Fruit fly (Drosophila melanogaster) whole organism, embryonic: ENCODE results near the gene Trmt6.

Experiments
- Abd-B ChIP-seq: fragments of 200-800 bp; sonication (Bioruptor generic); optimal IDR thresholded peaks from 2 replicates; lab custom pipeline; 2018; ENCODE audit warnings: missing biosample characterization, mild to moderate bottlenecking, missing genetic modification characterization, moderate library complexity
- Aef1 ChIP-seq: fragments of 200-800 bp; sonication (Bioruptor generic); IDR thresholded peaks from 3 replicates; pipeline ENCODE4 v1.3.6; 2022; ENCODE audit warnings: missing biosample characterization, missing genetic modification characterization
- Antp ChIP-seq: fragments of 200-800 bp; sonication (Bioruptor generic); optimal IDR thresholded peaks from 3 replicates; lab custom pipeline; 2016; ENCODE audit warnings: missing biosample characterization, missing genetic modification characterization
- Atf6 ChIP-seq: fragments of 200-800 bp; sonication (Bioruptor generic); IDR thresholded peaks from 2 replicates; pipeline ENCODE4 v1.3.6; 2022; ENCODE audit warnings: missing biosample characterization, missing genetic modification characterization
- BEAF-32 ChIP-seq: fragments of 200-800 bp; sonication (Bioruptor generic); optimal IDR thresholded peaks from 3 replicates; lab custom pipeline; 2017; ENCODE audit warnings: missing biosample characterization, missing genetic modification characterization, mild to moderate bottlenecking, moderate library complexity, missing genetic modification reagents
- Bdp1 ChIP-seq: fragments of 200-800 bp; sonication (Bioruptor generic); optimal IDR thresholded peaks from 3 replicates; lab custom pipeline; 2016; ENCODE audit warnings: missing biosample characterization, missing genetic modification characterization
- BtbVII ChIP-seq: fragments of 200-800 bp; sonication (Bioruptor generic); optimal IDR thresholded peaks from 3 replicates; lab custom pipeline; 2017; ENCODE audit warnings: missing biosample characterization, mild to moderate bottlenecking, missing genetic modification characterization
- CG11247 ChIP-seq: fragments of 200-800 bp; sonication (Bioruptor generic); IDR thresholded peaks from 2 replicates; pipeline ENCODE4 v1.3.6; 2022; ENCODE audit warnings: missing biosample characterization, missing genetic modification characterization
- CG11398 ChIP-seq: fragments of 200-800 bp; sonication (Bioruptor generic); optimal IDR thresholded peaks from 2 replicates; lab custom pipeline; 2016; ENCODE audit warnings: missing biosample characterization, missing genetic modification characterization
- CG1233 ChIP-seq: fragments of 200-800 bp; sonication (Bioruptor generic); optimal IDR thresholded peaks from 4 replicates; lab custom pipeline; 2018; ENCODE audit warnings: missing biosample characterization, mild to moderate bottlenecking, missing genetic modification characterization
- CG14667 ChIP-seq: fragments of 200-800 bp; sonication (Bioruptor generic); IDR thresholded peaks from 2 replicates; pipeline ENCODE4 v1.3.6; 2022; ENCODE audit warnings: missing biosample characterization, missing genetic modification characterization
- CG14710 ChIP-seq: fragments of 200-800 bp; sonication (Bioruptor generic); optimal IDR thresholded peaks from 3 replicates; lab custom pipeline; 2019; ENCODE audit warnings: missing biosample characterization, mild to moderate bottlenecking, missing genetic modification characterization, moderate library complexity
- CG15514 ChIP-seq: fragments of 200-800 bp; sonication (Bioruptor generic); optimal IDR thresholded peaks from 3 replicates; lab custom pipeline; 2017; ENCODE audit warnings: missing biosample characterization, missing genetic modification characterization, mild to moderate bottlenecking, moderate library complexity, missing genetic modification reagents
- CG16813 ChIP-seq: fragments of 200-800 bp; sonication (Bioruptor generic); IDR thresholded peaks from 3 replicates; pipeline ENCODE4 v1.3.6; 2022; ENCODE audit warnings: missing biosample characterization, missing genetic modification characterization; ENCODE audit not compliant: partially characterized antibody
- CG17361 ChIP-seq: fragments of 200-800 bp; sonication (Bioruptor generic); IDR thresholded peaks from 3 replicates; pipeline ENCODE4 v1.3.6; 2022; ENCODE audit warnings: missing biosample characterization, missing genetic modification characterization
- CG2712 ChIP-seq: fragments of 200-800 bp; optimal IDR thresholded peaks from 3 replicates; lab custom pipeline; 2019; ENCODE audit warnings: missing biosample characterization, mild to moderate bottlenecking, missing genetic modification characterization, moderate library complexity
- CG2889 ChIP-seq: fragments of 200-800 bp; sonication (Bioruptor generic); IDR thresholded peaks from 3 replicates; pipeline ENCODE4 v1.3.6; 2022; ENCODE audit warnings: missing biosample characterization, missing genetic modification characterization
- CG32772 ChIP-seq: fragments of 200-800 bp; sonication (Bioruptor generic); IDR thresholded peaks from 2 replicates; pipeline ENCODE4 v1.3.6; 2022; ENCODE audit warnings: missing biosample characterization, missing genetic modification characterization
- CG43689 ChIP-seq: fragments of 200-800 bp; sonication (Bioruptor generic); IDR thresholded peaks from 2 replicates; pipeline ENCODE4 v1.3.6; 2022; ENCODE audit warnings: missing biosample characterization, missing genetic modification characterization
- CG6254 ChIP-seq: fragments of 200-800 bp; sonication (Bioruptor generic); optimal IDR thresholded peaks from 3 replicates; lab custom pipeline; 2017; ENCODE audit warnings: mild to moderate bottlenecking, missing biosample characterization, missing genetic modification reagents, missing genetic modification characterization
- Dll ChIP-seq: fragments of 200-800 bp; sonication (Bioruptor generic); IDR thresholded peaks from 4 replicates; pipeline ENCODE4 v1.3.6; 2022; ENCODE audit warnings: missing biosample characterization, missing genetic modification characterization; ENCODE audit not compliant: partially characterized antibody
- Dp ChIP-seq: fragments of 200-800 bp; sonication (Bioruptor generic); optimal IDR thresholded peaks from 2 replicates; lab custom pipeline; 2018; ENCODE audit warnings: missing biosample characterization, mild to moderate bottlenecking, missing genetic modification characterization, moderate library complexity
- Drgx ChIP-seq: fragments of 200-800 bp; sonication (Bioruptor generic); IDR thresholded peaks from 2 replicates; pipeline ENCODE4 v1.3.6; 2022; ENCODE audit warnings: missing biosample characterization, missing genetic modification characterization
- Fer1 ChIP-seq: fragments of 200-800 bp; sonication (Bioruptor generic); optimal IDR thresholded peaks from 2 replicates; lab custom pipeline; 2017; ENCODE audit warnings: missing biosample characterization, mild to moderate bottlenecking, missing genetic modification characterization
- Hsf ChIP-seq: fragments of 200-800 bp; sonication (Bioruptor generic); optimal IDR thresholded peaks from 3 replicates; lab custom pipeline; 2016; ENCODE audit warnings: missing biosample characterization, missing genetic modification characterization
- Neu2 ChIP-seq: fragments of 200-800 bp; sonication (Bioruptor generic); optimal IDR thresholded peaks from 3 replicates; lab custom pipeline; 2016; ENCODE audit warnings: missing biosample characterization, missing genetic modification characterization, borderline replicate concordance
- Nf-YB ChIP-seq: fragments of 200-800 bp; sonication (Bioruptor generic); optimal IDR thresholded peaks from 3 replicates; lab custom pipeline; 2019; ENCODE audit warnings: missing biosample characterization, mild to moderate bottlenecking, missing genetic modification characterization, moderate library complexity
- Usf ChIP-seq: fragments of 200-800 bp; sonication (Bioruptor generic); optimal IDR thresholded peaks from 2 replicates; lab custom pipeline; 2017; ENCODE audit warnings: missing genotype, missing biosample characterization, missing genetic modification characterization
- ac ChIP-seq: fragments of 200-800 bp; sonication (Bioruptor generic); optimal IDR thresholded peaks from 3 replicates; lab custom pipeline; 2017; ENCODE audit warnings: missing biosample characterization, mild to moderate bottlenecking, missing genetic modification characterization
- aop ChIP-seq: fragments of 200-800 bp; sonication (Bioruptor generic); IDR thresholded peaks from 2 replicates; pipeline ENCODE4 v1.3.6; 2022; ENCODE audit warnings: missing biosample characterization, missing genetic modification characterization
- bsh ChIP-seq, 2 experiments: fragments of 200-800 bp; sonication (Bioruptor generic); optimal IDR thresholded peaks; 2 replicates each; lab custom pipeline; 2017 to 2018; ENCODE audit warnings: mild to moderate bottlenecking in 2 of 2, missing biosample characterization in 2 of 2, missing genetic modification characterization in 2 of 2, moderate library complexity in 1 of 2
- ci ChIP-seq: fragments of 200-800 bp; sonication (Bioruptor generic); IDR thresholded peaks from 3 replicates; pipeline ENCODE4 v1.3.6; 2022; ENCODE audit warnings: missing biosample characterization, missing genetic modification characterization
- crol ChIP-seq: fragments of 200-800 bp; sonication (Bioruptor generic); IDR thresholded peaks from 2 replicates; pipeline ENCODE4 v1.3.6; 2022; ENCODE audit warnings: missing biosample characterization, missing genetic modification characterization
- dm ChIP-seq: fragments of 200-800 bp; sonication (Bioruptor generic); optimal IDR thresholded peaks from 3 replicates; lab custom pipeline; 2016; ENCODE audit warnings: missing biosample characterization, missing genetic modification characterization
- fru ChIP-seq: fragments of >200 bp; optimal IDR thresholded peaks from 2 replicates; lab custom pipeline; 2017
- gce ChIP-seq: fragments of 200-800 bp; sonication (Bioruptor generic); IDR thresholded peaks from 3 replicates; pipeline ENCODE4 v1.3.6; 2022; ENCODE audit warnings: missing biosample characterization, missing genetic modification characterization
- grau ChIP-seq: fragments of 200-800 bp; optimal IDR thresholded peaks from 3 replicates; lab custom pipeline; 2019; ENCODE audit warnings: missing biosample characterization, mild to moderate bottlenecking, missing genetic modification characterization, moderate library complexity
- grn ChIP-seq: fragments of 200-800 bp; sonication (Bioruptor generic); optimal IDR thresholded peaks from 3 replicates; lab custom pipeline; 2017; ENCODE audit warnings: missing biosample characterization, missing genetic modification characterization
- lilli ChIP-seq: fragments of 200-800 bp; sonication (Bioruptor generic); optimal IDR thresholded peaks from 3 replicates; lab custom pipeline; 2016; ENCODE audit warnings: missing biosample characterization, missing genetic modification characterization
- lola ChIP-seq, 3 experiments: fragments of >200 bp in 2 of 3; fragments of 200-800 bp in 1 of 3; sonication (Bioruptor generic) in 1 of 3; optimal IDR thresholded peaks; 2 replicates each; lab custom pipeline; 2017 to 2019; ENCODE audit warnings: missing biosample characterization in 3 of 3, missing genetic modification characterization in 3 of 3, mild to moderate bottlenecking in 1 of 3, moderate library complexity in 1 of 3
- odd ChIP-seq: fragments of 200-800 bp; sonication (Bioruptor generic); optimal IDR thresholded peaks from 2 replicates; lab custom pipeline; 2017; ENCODE audit warnings: missing biosample characterization, mild to moderate bottlenecking, missing genetic modification characterization
- rib ChIP-seq: fragments of 200-800 bp; sonication (Bioruptor generic); IDR thresholded peaks from 2 replicates; pipeline ENCODE4 v1.3.6; 2022; ENCODE audit warnings: missing biosample characterization, missing genetic modification characterization
- run ChIP-seq: fragments of 200-800 bp; sonication (Bioruptor generic); optimal IDR thresholded peaks from 3 replicates; lab custom pipeline; 2018; ENCODE audit warnings: missing biosample characterization, mild to moderate bottlenecking, missing genetic modification characterization
- scrt ChIP-seq: fragments of 200-800 bp; sonication (Bioruptor generic); optimal IDR thresholded peaks from 2 replicates; lab custom pipeline; 2018; ENCODE audit warnings: missing biosample characterization, mild to moderate bottlenecking, missing genetic modification characterization, moderate library complexity
- sd ChIP-seq: fragments of 200-800 bp; sonication (Bioruptor generic); optimal IDR thresholded peaks from 3 replicates; lab custom pipeline; 2018; ENCODE audit warnings: missing biosample characterization, mild to moderate bottlenecking, missing genetic modification characterization, moderate library complexity
- sens ChIP-seq: fragments of 200-800 bp; sonication (Bioruptor generic); peaks from one replicate; lab custom pipeline; 2016; ENCODE audit warnings: missing biosample characterization, missing genetic modification characterization
- sob ChIP-seq: fragments of 200-800 bp; sonication (Bioruptor generic); IDR thresholded peaks from 2 replicates; pipeline ENCODE4 v1.3.6; 2022; ENCODE audit warnings: missing biosample characterization, missing genetic modification characterization
- zf30C ChIP-seq: fragments of 200-800 bp; sonication (Bioruptor generic); optimal IDR thresholded peaks from 3 replicates; lab custom pipeline; 2018; ENCODE audit warnings: missing biosample characterization, mild to moderate bottlenecking, missing genetic modification characterization
- zfh2 ChIP-seq: fragments of 200-800 bp; sonication (Bioruptor generic); optimal IDR thresholded peaks from 2 replicates; lab custom pipeline; 2016; ENCODE audit warnings: missing biosample characterization, missing genetic modification characterization

Gene Trmt6

dm6 chr2L:6561463-6562357 lies at the start of gene Trmt6, which contains the start of gene Ent2:
TSS of gene Trmt6 (minus strand) at chr2L:6562289.
TSS of gene Ent2 (plus strand) at chr2L:6562325.
- peak; percentile 97 for TF ChIP-seq lilli (GFP tag; lab: Kevin White, UChicago)
- peak; percentile 79 for TF ChIP-seq run
- TF ChIP-seq CG14710 (tag; lab: Kevin White, UChicago), result peak; percentile 92
- TF ChIP-seq Hsf (GFP tag; lab: Kevin White, UChicago), result peak; percentile 97
- TF ChIP-seq odd (GFP tag; lab: Kevin White, UChicago), result peak; percentile 86
- peak in 1 of 3 experiments; percentile 87 for TF ChIP-seq lola (GFP tag; optimal IDR thresholded peaks at IDR 0.05; lab: Kevin White, UChicago)
- TF ChIP-seq aop, result peak; percentile 91
- TF ChIP-seq Usf (GFP tag; lab: Kevin White, UChicago), result peak; percentile 95
- TF ChIP-seq Dll, result 0 out of 4 replicates have a peak, but pooled peaks have one; percentile 36
- peak; percentile 97 for TF ChIP-seq CG17361 (GFP tag; lab: Robert Waterston, UW)
- TF ChIP-seq ac (GFP tag; lab: Kevin White, UChicago), result peak; percentile 56
- TF ChIP-seq Aef1, result peak; percentile 98
- peak; percentile 91 for TF ChIP-seq Neu2 (GFP tag; lab: Kevin White, UChicago)
- TF ChIP-seq rib, result peak; percentile 95
- peak; percentile 89 for TF ChIP-seq CG43689 (GFP tag; lab: Robert Waterston, UW)
- TF ChIP-seq BEAF-32 (GFP tag; lab: Kevin White, UChicago), result peak; percentile 34
- peak; percentile 94 for TF ChIP-seq CG2712 (tag; lab: Kevin White, UChicago)
- TF ChIP-seq Antp, result peak; percentile 98
- peak; percentile 87 for TF ChIP-seq sd (tag; lab: Kevin White, UChicago)
- TF ChIP-seq CG1233 (GFP tag; lab: Kevin White, UChicago), result peak; percentile 89
- no peak for TF ChIP-seq CG16813 (GFP tag; lab: Robert Waterston, UW)
- peak; percentile 98 for TF ChIP-seq ci (GFP tag; lab: Robert Waterston, UW)
- TF ChIP-seq Atf6 (GFP tag; lab: Robert Waterston, UW), result peak; percentile 95
- peak; percentile 97 for TF ChIP-seq grn (GFP tag; lab: Kevin White, UChicago)
- TF ChIP-seq CG14667 (GFP tag; lab: Robert Waterston, UW), result peak; percentile 97
- TF ChIP-seq Drgx (GFP tag; lab: Robert Waterston, UW), result peak; percentile 97
- peak; percentile 69 for TF ChIP-seq crol
- TF ChIP-seq Fer1, result peak; percentile 88
- TF ChIP-seq gce, result peak; percentile 97
- peak; percentile 91 for TF ChIP-seq dm
- TF ChIP-seq scrt (GFP tag; lab: Kevin White, UChicago), result peak; percentile 96
- peak; percentile 97 for TF ChIP-seq CG11247 (GFP tag; lab: Robert Waterston, UW)
- TF ChIP-seq zfh2 (GFP tag; lab: Kevin White, UChicago), result peak; percentile 97
- peak; percentile 97 for TF ChIP-seq Abd-B (GFP tag; lab: Kevin White, UChicago)
- TF ChIP-seq Dp (GFP tag; lab: Kevin White, UChicago), result no peak
- peak; percentile 79 to 96 for TF ChIP-seq bsh (GFP tag; optimal IDR thresholded peaks at IDR 0.05; lab: Kevin White, UChicago)
- TF ChIP-seq sob (GFP tag; lab: Robert Waterston, UW), result peak; percentile 98
- TF ChIP-seq sens (GFP tag; lab: Kevin White, UChicago), result peak; percentile 99
- peak; percentile 82 for TF ChIP-seq CG6254 (GFP tag; lab: Kevin White, UChicago)
- TF ChIP-seq grau, result peak; percentile 94
- peak; percentile 87 for TF ChIP-seq Bdp1 (GFP tag; lab: Kevin White, UChicago)
- TF ChIP-seq CG15514, result peak; percentile 90
- TF ChIP-seq zf30C (GFP tag; lab: Kevin White, UChicago), result no peak
- peak; percentile 77 for TF ChIP-seq Nf-YB (GFP tag; lab: Kevin White, UChicago)
- TF ChIP-seq BtbVII, result peak; percentile 91
- no peak for TF ChIP-seq fru (lab: Kevin White, UChicago)
- peak; percentile 91 for TF ChIP-seq CG11398 (GFP tag; lab: Kevin White, UChicago)
- peak; percentile 98 for TF ChIP-seq CG32772 (GFP tag; lab: Robert Waterston, UW)
- TF ChIP-seq CG2889, result peak; percentile 96
